Worm (Caenorhabditis elegans) whole organism, L1 larva: ENCODE measurements around the gene prmt-5.

Experiments used
- C04F5.9 ChIP-seq: sonication (generic microtip); optimal IDR thresholded peaks from 2 replicates; lab custom pipeline; 2016; ENCODE audit warnings: missing genetic modification characterization, missing compliant biosample characterization
- F16B12.6 ChIP-seq: fragments of 150-350 bp; optimal IDR thresholded peaks from 2 replicates; lab custom pipeline; 2014; ENCODE audit warnings: missing biosample characterization, missing genetic modification characterization
- aha-1 ChIP-seq: fragments of 150-350 bp; optimal IDR thresholded peaks from 2 replicates; lab custom pipeline; 2014; ENCODE audit warnings: missing biosample characterization, missing genetic modification characterization
- alr-1 ChIP-seq: fragments of 200-800 bp; sonication (Bioruptor generic); optimal IDR thresholded peaks from 2 replicates; lab custom pipeline; 2018; ENCODE audit warnings: borderline replicate concordance, mild to moderate bottlenecking, missing genetic modification characterization, missing compliant biosample characterization
- aly-2 ChIP-seq: fragments of 150-350 bp; optimal IDR thresholded peaks from 2 replicates; lab custom pipeline; 2014; ENCODE audit warnings: missing biosample characterization, missing genetic modification characterization
- blmp-1 ChIP-seq: fragments of 150-350 bp; optimal IDR thresholded peaks from 2 replicates; lab custom pipeline; 2014; ENCODE audit warnings: missing biosample characterization, missing genetic modification characterization
- ceh-63 ChIP-seq: fragments of 200-800 bp; sonication (Bioruptor generic); optimal IDR thresholded peaks from 2 replicates; lab custom pipeline; 2018; ENCODE audit warnings: mild to moderate bottlenecking, missing genetic modification characterization, missing compliant biosample characterization
- ceh-82 ChIP-seq, 3 experiments: fragments of 150-350 bp in 1 of 3; sonication (generic microtip) in 2 of 3; optimal IDR thresholded peaks; 2 replicates each; lab custom pipeline; 2014 to 2017; ENCODE audit warnings: missing biosample characterization in 3 of 3, missing genetic modification characterization in 3 of 3
- ceh-88 ChIP-seq: fragments of 200-800 bp; sonication (Bioruptor generic); IDR thresholded peaks from 2 replicates; pipeline ENCODE4 v1.3.6; 2022; ENCODE audit warnings: missing genetic modification characterization, missing compliant biosample characterization
- ceh-90 ChIP-seq: sonication (generic microtip); optimal IDR thresholded peaks from 2 replicates; lab custom pipeline; 2016; ENCODE audit warnings: missing genetic modification characterization, missing compliant biosample characterization
- ces-1 ChIP-seq: fragments of 150-350 bp; optimal IDR thresholded peaks from 2 replicates; lab custom pipeline; 2014; ENCODE audit warnings: missing biosample characterization, missing genetic modification reagents, missing genetic modification characterization
- dsc-1 ChIP-seq: sonication (generic microtip); optimal IDR thresholded peaks from 2 replicates; lab custom pipeline; 2016; ENCODE audit warnings: mild to moderate bottlenecking, missing genetic modification characterization, missing compliant biosample characterization
- egl-27 ChIP-seq, 2 experiments: fragments of 150-350 bp in 1 of 2; sonication (generic microtip); optimal IDR thresholded peaks; 3 replicates each; lab custom pipeline; 2017 to 2018; ENCODE audit warnings: missing biosample characterization in 2 of 2, missing genetic modification characterization in 2 of 2, missing genetic modification reagents in 2 of 2
- fkh-4 ChIP-seq: sonication (generic microtip); optimal IDR thresholded peaks from 2 replicates; lab custom pipeline; 2016; ENCODE audit warnings: missing compliant biosample characterization, missing genetic modification characterization, borderline replicate concordance
- fos-1 ChIP-seq: fragments of 150-350 bp; optimal IDR thresholded peaks from 2 replicates; lab custom pipeline; 2014; ENCODE audit warnings: missing biosample characterization, missing genetic modification characterization
- hlh-17 ChIP-seq: fragments of 200-800 bp; sonication (Bioruptor generic); optimal IDR thresholded peaks from 2 replicates; lab custom pipeline; 2018; ENCODE audit warnings: missing genetic modification characterization, mild to moderate bottlenecking, missing compliant biosample characterization, moderate library complexity, borderline replicate concordance
- hlh-4 ChIP-seq: sonication (generic microtip); optimal IDR thresholded peaks from 2 replicates; lab custom pipeline; 2016; ENCODE audit warnings: mild to moderate bottlenecking, missing genetic modification characterization, missing compliant biosample characterization
- hpl-2 ChIP-seq: fragments of 150-350 bp; optimal IDR thresholded peaks from 2 replicates; lab custom pipeline; 2014; ENCODE audit warnings: missing biosample characterization, missing genetic modification reagents, missing genetic modification characterization
- lin-13 ChIP-seq: fragments of 150-350 bp; optimal IDR thresholded peaks from 2 replicates; lab custom pipeline; 2014; ENCODE audit warnings: missing biosample characterization, missing genetic modification reagents, missing genetic modification characterization
- lin-14 ChIP-seq: fragments of 200-800 bp; sonication (Bioruptor generic); optimal IDR thresholded peaks from 2 replicates; lab custom pipeline; 2018; ENCODE audit warnings: mild to moderate bottlenecking, missing genetic modification characterization, moderate library complexity, missing compliant biosample characterization
- lin-15B ChIP-seq: fragments of 150-350 bp; sonication (generic microtip); optimal IDR thresholded peaks from 3 replicates; lab custom pipeline; 2014; ENCODE audit warnings: missing biosample characterization, missing genetic modification characterization
- lin-39 ChIP-seq: fragments of 150-350 bp; optimal IDR thresholded peaks from 2 replicates; lab custom pipeline; 2014; ENCODE audit warnings: missing biosample characterization, missing genetic modification reagents, missing genetic modification characterization
- lir-3 ChIP-seq: sonication (generic microtip); optimal IDR thresholded peaks from 2 replicates; lab custom pipeline; 2016; ENCODE audit warnings: mild to moderate bottlenecking, missing genetic modification characterization, moderate library complexity, missing compliant biosample characterization; ENCODE audit not compliant: poor library complexity
- mab-9 ChIP-seq: fragments of 200-800 bp; sonication (Bioruptor generic); IDR thresholded peaks from 2 replicates; pipeline ENCODE4 v1.3.6; 2022; ENCODE audit warnings: missing genetic modification reagents, missing genetic modification characterization, missing compliant biosample characterization
- mdl-1 ChIP-seq, 2 experiments: fragments of 150-350 bp; optimal IDR thresholded peaks; 2 replicates each; lab custom pipeline; 2014 to 2017; ENCODE audit warnings: missing biosample characterization in 2 of 2, missing genetic modification characterization in 2 of 2, inconsistent platforms in 1 of 2
- mef-2 ChIP-seq: fragments of 150-350 bp; optimal IDR thresholded peaks from 2 replicates; lab custom pipeline; 2014; ENCODE audit warnings: missing biosample characterization, missing genetic modification characterization
- mep-1 ChIP-seq: fragments of 150-350 bp; optimal IDR thresholded peaks from 2 replicates; lab custom pipeline; 2014; ENCODE audit warnings: missing biosample characterization, missing genetic modification characterization
- nhr-11 ChIP-seq: fragments of 150-350 bp; optimal IDR thresholded peaks from 2 replicates; lab custom pipeline; 2014; ENCODE audit warnings: missing biosample characterization, missing genetic modification characterization
- nhr-12 ChIP-seq: sonication (generic microtip); optimal IDR thresholded peaks from 2 replicates; lab custom pipeline; 2017; ENCODE audit warnings: missing biosample characterization, missing genetic modification characterization
- nhr-19 ChIP-seq: fragments of 200-800 bp; sonication (Bioruptor generic); conservative IDR thresholded peaks from 2 replicates; pipeline ENCODE4 v1.3.6; 2022; ENCODE audit warnings: missing genetic modification characterization, missing compliant biosample characterization
- nhr-20 ChIP-seq: sonication (generic microtip); optimal IDR thresholded peaks from 2 replicates; lab custom pipeline; 2016; ENCODE audit warnings: mild to moderate bottlenecking, missing genetic modification characterization, missing compliant biosample characterization
- nhr-28 ChIP-seq: fragments of 150-350 bp; optimal IDR thresholded peaks from 2 replicates; lab custom pipeline; 2014; ENCODE audit warnings: missing biosample characterization, missing genetic modification characterization
- nhr-47 ChIP-seq: sonication (generic microtip); optimal IDR thresholded peaks from 2 replicates; lab custom pipeline; 2016; ENCODE audit warnings: mild to moderate bottlenecking, missing genetic modification characterization, moderate library complexity, missing compliant biosample characterization
- nhr-71 ChIP-seq: sonication (generic microtip); optimal IDR thresholded peaks from 2 replicates; lab custom pipeline; 2016; ENCODE audit warnings: mild to moderate bottlenecking, missing genetic modification characterization, moderate library complexity, missing compliant biosample characterization
- nhr-77 ChIP-seq: fragments of 150-350 bp; optimal IDR thresholded peaks from 2 replicates; lab custom pipeline; 2014; ENCODE audit warnings: missing biosample characterization, missing genetic modification characterization
- nhr-85 ChIP-seq: sonication (generic microtip); peaks from one replicate; lab custom pipeline; 2016; ENCODE audit warnings: missing genetic modification characterization, inconsistent platforms, missing compliant biosample characterization
- pag-3 ChIP-seq: sonication (generic microtip); optimal IDR thresholded peaks from 2 replicates; lab custom pipeline; 2017; ENCODE audit warnings: missing genetic modification characterization, mild to moderate bottlenecking, missing compliant biosample characterization, antibody characterized with exemption, borderline replicate concordance; ENCODE audit not compliant: insufficient read depth
- pqm-1 ChIP-seq: sonication (generic microtip); optimal IDR thresholded peaks from 3 replicates; lab custom pipeline; 2017; ENCODE audit warnings: missing biosample characterization, missing genetic modification characterization
- skn-1 ChIP-seq: fragments of 150-350 bp; optimal IDR thresholded peaks from 2 replicates; lab custom pipeline; 2014; ENCODE audit warnings: missing biosample characterization, missing genetic modification characterization
- snu-23 ChIP-seq: sonication (generic microtip); optimal IDR thresholded peaks from 2 replicates; lab custom pipeline; 2016; ENCODE audit warnings: missing genetic modification characterization, missing compliant biosample characterization
- sox-4 ChIP-seq: sonication (generic microtip); optimal IDR thresholded peaks from 2 replicates; lab custom pipeline; 2016; ENCODE audit warnings: missing genetic modification characterization, missing compliant biosample characterization
- swsn-7 ChIP-seq: sonication (generic microtip); optimal IDR thresholded peaks from 2 replicates; lab custom pipeline; 2016; ENCODE audit warnings: missing genetic modification characterization, missing compliant biosample characterization
- tlp-1 ChIP-seq: fragments of 150-350 bp; optimal IDR thresholded peaks from 2 replicates; lab custom pipeline; 2014; ENCODE audit warnings: missing biosample characterization, missing genetic modification characterization
- unc-130 ChIP-seq: fragments of 150-350 bp; optimal IDR thresholded peaks from 2 replicates; lab custom pipeline; 2017; ENCODE audit warnings: missing biosample characterization, missing genetic modification characterization, inconsistent platforms
- unc-30 ChIP-seq: sonication (generic microtip); optimal IDR thresholded peaks from 2 replicates; lab custom pipeline; 2017; ENCODE audit warnings: missing biosample characterization, missing genetic modification characterization
- unc-62 ChIP-seq: fragments of 150-350 bp; optimal IDR thresholded peaks from 2 replicates; lab custom pipeline; 2014; ENCODE audit warnings: missing biosample characterization, missing genetic modification reagents, missing genetic modification characterization
- unc-86 ChIP-seq: sonication (generic microtip); optimal IDR thresholded peaks from 2 replicates; lab custom pipeline; 2016; ENCODE audit warnings: missing genetic modification characterization, missing compliant biosample characterization
- vab-15 ChIP-seq: sonication (generic microtip); optimal IDR thresholded peaks from 2 replicates; lab custom pipeline; 2017; ENCODE audit warnings: missing genotype, mild to moderate bottlenecking, missing genetic modification characterization, missing compliant biosample characterization
- xbp-1 ChIP-seq: sonication (generic microtip); optimal IDR thresholded peaks from 2 replicates; lab custom pipeline; 2016; ENCODE audit warnings: missing genetic modification characterization, missing compliant biosample characterization
- zip-4 ChIP-seq: fragments of 200-800 bp; sonication (Bioruptor generic); optimal IDR thresholded peaks from 2 replicates; lab custom pipeline; 2018; ENCODE audit warnings: mild to moderate bottlenecking, missing genetic modification characterization, moderate library complexity, missing compliant biosample characterization

prmt-5 gene

DNA sequence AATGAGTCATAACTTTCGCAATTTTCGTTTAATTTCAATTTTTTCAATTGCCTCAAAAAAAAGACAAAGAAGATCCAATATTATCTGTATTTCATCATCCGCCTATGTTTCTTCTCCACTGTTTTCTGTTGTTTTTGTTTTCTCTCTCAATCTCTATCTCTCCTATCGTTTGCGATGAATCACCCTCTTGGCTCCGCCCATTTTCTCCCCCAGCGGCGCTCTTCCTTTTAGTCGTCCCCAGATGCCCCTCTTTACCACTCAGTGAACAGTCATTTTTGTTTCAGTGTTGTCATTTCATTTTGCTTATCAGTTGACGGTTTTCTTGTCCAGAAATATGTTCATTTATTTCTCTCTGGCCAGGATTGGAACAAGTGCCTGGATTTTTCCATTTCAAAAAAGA, 5.4 kb upstream of the prmt-5 start:
- TF ChIP-seq fos-1 (peak; percentile 81), sox-4 (tag; lab: Kevin White, UChicago) (no peak), dsc-1 (tag; lab: Kevin White, UChicago) (no peak), lir-3 (tag; lab: Kevin White, UChicago) (no peak), swsn-7 (no peak), snu-23 (GFP tag; lab: Kevin White, UChicago) (peak; percentile 6), lin-39 (no peak), pag-3 (tag; lab: Kevin White, UChicago) (no peak), vab-15 (tag; lab: Kevin White, UChicago) (no peak), nhr-28 (no peak), xbp-1 (tag; lab: Kevin White, UChicago) (no peak), mef-2 (tag; lab: Kevin White, UChicago) (no peak), hlh-4 (tag; lab: Kevin White, UChicago) (no peak), unc-130 (no peak), nhr-19 (GFP tag; lab: Robert Waterston, UW) (no peak), nhr-71 (no peak), tlp-1 (tag; lab: Kevin White, UChicago) (no peak), lin-13 (GFP tag; lab: Kevin White, UChicago) (no peak), hlh-17 (GFP tag; lab: Kevin White, UChicago) (no peak), nhr-11 (no peak), lin-14 (GFP tag; lab: Kevin White, UChicago) (peak; percentile 37), unc-86 (tag; lab: Kevin White, UChicago) (no peak), pqm-1 (tag; lab: Kevin White, UChicago) (no peak), aly-2 (tag; lab: Kevin White, UChicago) (no peak), nhr-47 (tag; lab: Kevin White, UChicago) (no peak), ceh-88 (GFP tag; lab: Robert Waterston, UW) (no peak), mab-9 (GFP tag; lab: Robert Waterston, UW) (no peak), nhr-20 (no peak), nhr-85 (no peak), ceh-82 (tag; optimal IDR thresholded peaks at IDR 0.05; lab: Kevin White, UChicago) (peak in 1 of 3 experiments; percentile 27), alr-1 (tag; lab: Kevin White, UChicago) (no peak), zip-4 (GFP tag; lab: Kevin White, UChicago) (no peak), mdl-1 (tag; optimal IDR thresholded peaks at IDR 0.05; lab: Kevin White, UChicago) (no peak), skn-1 (tag; lab: Kevin White, UChicago) (peak; percentile 11), unc-30 (tag; lab: Kevin White, UChicago) (no peak), mep-1 (tag; lab: Kevin White, UChicago) (no peak), lin-15B (tag; lab: Kevin White, UChicago) (no peak), ceh-90 (no peak), C04F5.9 (tag; lab: Kevin White, UChicago) (no peak), F16B12.6 (tag; lab: Kevin White, UChicago) (no peak), fkh-4 (tag; lab: Kevin White, UChicago) (no peak), ces-1 (no peak), hpl-2 (GFP tag; lab: Kevin White, UChicago) (no peak), aha-1 (tag; lab: Kevin White, UChicago) (no peak), ceh-63 (GFP tag; lab: Kevin White, UChicago) (no peak), unc-62 (GFP tag; lab: Kevin White, UChicago) (no peak), blmp-1 (tag; lab: Kevin White, UChicago) (peak; percentile 35), nhr-77 (tag; lab: Kevin White, UChicago) (no peak), nhr-12 (no peak), egl-27 (tag; optimal IDR thresholded peaks at IDR 0.05; lab: Kevin White, UChicago) (no peak)
- TF ChIP-seq, all 84 proteins: peak for 6
